Worm (Caenorhabditis elegans) whole organism, late embryonic: ENCODE measurements around the gene F14F8.9.

Experiments used
- Y22D7AL.16 ChIP-seq: sonication (generic microtip); optimal IDR thresholded peaks from 2 replicates; lab custom pipeline; 2016; ENCODE audit warnings: missing genetic modification characterization, missing compliant biosample characterization
- ama-1 ChIP-seq: fragments of 150-350 bp; optimal IDR thresholded peaks from 2 replicates; lab custom pipeline; 2014
- ceh-45 ChIP-seq: fragments of 200-800 bp; sonication (Bioruptor generic); IDR thresholded peaks from 2 replicates; pipeline ENCODE4 v1.3.6; 2022; ENCODE audit warnings: missing genetic modification reagents, missing genetic modification characterization, missing compliant biosample characterization
- ceh-9 ChIP-seq: sonication (generic microtip); optimal IDR thresholded peaks from 2 replicates; lab custom pipeline; 2016; ENCODE audit warnings: mild to moderate bottlenecking, missing genetic modification characterization, inconsistent platforms, missing compliant biosample characterization
- dmd-4 ChIP-seq: sonication (generic microtip); optimal IDR thresholded peaks from 2 replicates; lab custom pipeline; 2016; ENCODE audit warnings: borderline replicate concordance, missing genetic modification characterization, missing compliant biosample characterization
- fkh-10 ChIP-seq: fragments of 150-350 bp; optimal IDR thresholded peaks from 2 replicates; lab custom pipeline; 2014; ENCODE audit warnings: missing biosample characterization, missing genetic modification reagents, missing genetic modification characterization
- lin-11 ChIP-seq: fragments of 200-800 bp; sonication (Bioruptor generic); optimal IDR thresholded peaks from 2 replicates; lab custom pipeline; 2018; ENCODE audit warnings: mild to moderate bottlenecking, missing genetic modification characterization, missing compliant biosample characterization
- nfya-1 ChIP-seq: sonication (generic microtip); optimal IDR thresholded peaks from 2 replicates; lab custom pipeline; 2017; ENCODE audit warnings: missing genetic modification characterization, mild to moderate bottlenecking, missing compliant biosample characterization, antibody characterized with exemption, moderate library complexity
- npax-4 ChIP-seq: sonication (generic microtip); optimal IDR thresholded peaks from 2 replicates; lab custom pipeline; 2016; ENCODE audit warnings: missing genetic modification characterization, missing compliant biosample characterization
- pax-1 ChIP-seq: fragments of 150-350 bp; optimal IDR thresholded peaks from 2 replicates; lab custom pipeline; 2014; ENCODE audit warnings: missing biosample characterization, missing genetic modification characterization
- pqm-1 ChIP-seq: sonication (generic microtip); optimal IDR thresholded peaks from 2 replicates; lab custom pipeline; 2016; ENCODE audit warnings: missing genetic modification characterization, missing compliant biosample characterization

ce11 chrV:16622754-16623261, 45.6 kb downstream of the F14F8.9 start, which contains the start of gene Y70C5A.2:
- TF ChIP-seq lin-11: no peak
- no peak for TF ChIP-seq pqm-1 (tag; lab: Kevin White, UChicago)
- TF ChIP-seq ceh-45 (GFP tag; lab: Robert Waterston, UW): no peak
- no peak for TF ChIP-seq nfya-1 (tag; lab: Kevin White, UChicago)
- no peak for TF ChIP-seq ceh-9 (tag; lab: Kevin White, UChicago)
- no peak for TF ChIP-seq npax-4
- TF ChIP-seq dmd-4 (tag; lab: Kevin White, UChicago): no peak
- no peak for TF ChIP-seq ama-1
- no peak for TF ChIP-seq pax-1
- no peak for TF ChIP-seq fkh-10 (GFP tag; lab: Kevin White, UChicago)
- no peak for TF ChIP-seq Y22D7AL.16 (tag; lab: Kevin White, UChicago)
